Worm (Caenorhabditis elegans) whole organism, mixed stage, embryonic: ENCODE measurements around the gene M110.8.

Experiments used
- blmp-1 ChIP-seq: fragments of 150-350 bp; optimal IDR thresholded peaks from 2 replicates; lab custom pipeline; 2014; ENCODE audit warnings: missing biosample characterization, missing genetic modification characterization
- drap-1 ChIP-seq: fragments of 200-800 bp; sonication (Bioruptor generic); optimal IDR thresholded peaks from 3 replicates; lab custom pipeline; 2018; ENCODE audit warnings: mild to moderate bottlenecking, missing genetic modification characterization, missing compliant biosample characterization
- elt-1 ChIP-seq: sonication (generic microtip); optimal IDR thresholded peaks from 2 replicates; lab custom pipeline; 2017; ENCODE audit warnings: missing genetic modification characterization, mild to moderate bottlenecking, missing compliant biosample characterization, antibody characterized with exemption, moderate library complexity, borderline replicate concordance; ENCODE audit not compliant: insufficient read depth
- mep-1 ChIP-seq: fragments of 150-350 bp; optimal IDR thresholded peaks from 2 replicates; lab custom pipeline; 2017; ENCODE audit warnings: missing biosample characterization, missing genetic modification reagents, missing genetic modification characterization, inconsistent platforms
- nhr-237 ChIP-seq: fragments of 150-350 bp; optimal IDR thresholded peaks from 2 replicates; lab custom pipeline; 2014; ENCODE audit warnings: missing biosample characterization, missing genetic modification characterization
- nhr-76 ChIP-seq: sonication (generic microtip); optimal IDR thresholded peaks from 2 replicates; lab custom pipeline; 2017; ENCODE audit warnings: missing biosample characterization, missing genetic modification characterization
- pha-4 ChIP-seq: fragments of 150-350 bp; optimal IDR thresholded peaks from 2 replicates; lab custom pipeline; 2018; ENCODE audit warnings: missing biosample characterization, missing genetic modification reagents, missing genetic modification characterization
- snpc-4 ChIP-seq: fragments of 150-350 bp; optimal IDR thresholded peaks from 2 replicates; lab custom pipeline; 2014; ENCODE audit warnings: missing biosample characterization, missing genetic modification characterization
- sptf-1 ChIP-seq: sonication (generic microtip); optimal IDR thresholded peaks from 2 replicates; lab custom pipeline; 2017; ENCODE audit warnings: mild to moderate bottlenecking, missing genetic modification characterization, moderate library complexity, missing compliant biosample characterization
- unc-39 ChIP-seq: fragments of 150-350 bp; optimal IDR thresholded peaks from 2 replicates; lab custom pipeline; 2014; ENCODE audit warnings: missing biosample characterization, missing genetic modification characterization
- unc-62 ChIP-seq: fragments of 150-350 bp; optimal IDR thresholded peaks from 2 replicates; lab custom pipeline; 2014; ENCODE audit warnings: missing biosample characterization, missing genetic modification reagents, missing genetic modification characterization

- TF ChIP-seq nhr-76 (tag; lab: Kevin White, UChicago): no peak
- TF ChIP-seq unc-62 (GFP tag; lab: Kevin White, UChicago): no peak
- no peak for TF ChIP-seq drap-1 (GFP tag; lab: Kevin White, UChicago)
- TF ChIP-seq snpc-4 (tag; lab: Kevin White, UChicago): no peak
- TF ChIP-seq pha-4 (tag; lab: Kevin White, UChicago): no peak
- no peak for TF ChIP-seq sptf-1 (tag; lab: Kevin White, UChicago)
- TF ChIP-seq elt-1: no peak
- TF ChIP-seq blmp-1 (tag; lab: Kevin White, UChicago): no peak
- TF ChIP-seq unc-39 (tag; lab: Kevin White, UChicago): no peak
- no peak for TF ChIP-seq mep-1
- no peak for TF ChIP-seq nhr-237 (tag; lab: Kevin White, UChicago)
Measured at ce11 chrII:8218266-8218665, 8.9 kb upstream of the M110.8 start.
